Worm (Caenorhabditis elegans) whole organism, young adult: Measurements from ENCODE around the gene pdi-2.

Experiments used
- F37B4.10 ChIP-seq: fragments of 200-800 bp; sonication (Bioruptor generic); IDR thresholded peaks from 2 replicates; pipeline ENCODE4 v1.3.6; 2022; ENCODE audit warnings: missing genetic modification characterization, missing compliant biosample characterization
- F52B5.7 ChIP-seq: sonication (generic microtip); optimal IDR thresholded peaks from 2 replicates; lab custom pipeline; 2016; ENCODE audit warnings: mild to moderate bottlenecking, missing genetic modification characterization, missing compliant biosample characterization
- ama-1 ChIP-seq, 3 experiments: fragments of 150-350 bp in 1 of 3; sonication (generic microtip) in 2 of 3; optimal IDR thresholded peaks; 2 replicates each; lab custom pipeline; 2014 to 2018; ENCODE audit warnings: missing biosample characterization in 2 of 3, missing genetic modification characterization in 2 of 3, missing genetic modification reagents in 2 of 3
- attf-3 ChIP-seq: fragments of 200-800 bp; sonication (Bioruptor generic); conservative IDR thresholded peaks from 2 replicates; pipeline ENCODE4 v1.3.6; 2022; ENCODE audit warnings: missing genetic modification reagents, missing genetic modification characterization, missing compliant biosample characterization
- chd-7 ChIP-seq: sonication (generic microtip); optimal IDR thresholded peaks from 2 replicates; lab custom pipeline; 2016; ENCODE audit warnings: mild to moderate bottlenecking, missing genetic modification characterization, moderate library complexity, missing compliant biosample characterization
- let-526 ChIP-seq: fragments of 200-800 bp; sonication (Bioruptor generic); IDR thresholded peaks from 2 replicates; pipeline ENCODE4 v1.3.6; 2022; ENCODE audit warnings: missing genetic modification reagents, missing genetic modification characterization, missing compliant biosample characterization
- lin-35 ChIP-seq, 3 experiments: fragments of 150-350 bp in 2 of 3; sonication (generic microtip) in 1 of 3; optimal IDR thresholded peaks; 2 replicates each; lab custom pipeline; 2014 to 2018; ENCODE audit warnings: missing biosample characterization in 3 of 3, missing genetic modification characterization in 3 of 3, missing genetic modification reagents in 3 of 3

DNA sequence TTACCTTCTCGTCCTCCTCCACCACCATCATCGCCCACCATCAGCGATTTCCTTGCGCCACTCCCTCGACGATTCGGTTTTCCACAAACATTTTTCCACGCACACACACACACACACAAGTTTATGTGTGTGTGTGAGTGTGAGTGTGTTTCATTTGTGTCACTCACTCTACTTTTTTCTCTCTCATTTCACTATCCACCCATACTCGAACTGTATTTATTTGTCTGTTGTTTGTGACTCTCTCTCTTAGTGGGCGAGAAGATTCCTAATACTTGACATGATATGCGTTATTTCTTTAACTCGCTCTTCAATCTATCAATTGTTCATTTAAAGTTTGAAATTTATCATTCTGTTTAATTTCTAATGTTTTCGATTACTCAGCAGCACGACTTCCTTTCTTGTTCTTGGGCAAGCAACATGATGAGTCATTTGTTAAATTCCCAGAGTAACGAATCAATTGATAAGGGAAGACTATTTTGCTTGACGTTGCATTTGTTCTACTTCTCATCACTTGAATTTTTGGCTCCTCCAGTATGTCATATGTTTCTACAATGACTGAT is 16.8 kb upstream of the pdi-2 start:
- TF ChIP-seq F52B5.7 (tag; lab: Kevin White, UChicago) (no peak), F37B4.10 (GFP tag; lab: Robert Waterston, UW) (no peak), let-526 (no peak), chd-7 (tag; lab: Kevin White, UChicago) (no peak), attf-3 (no peak), ama-1 (optimal IDR thresholded peaks at IDR 0.05; lab: Kevin White, UChicago) (no peak), ama-1 (GFP tag; optimal IDR thresholded peaks at IDR 0.05; lab: Kevin White, UChicago) (no peak), lin-35 (GFP tag; optimal IDR thresholded peaks at IDR 0.05; lab: Kevin White, UChicago) (no peak)
